Worm (Caenorhabditis elegans): ENCODE measurements around the gene W02B3.3.

W02B3.3 gene

ce11 chrIII:668303-668893 lies at the start of gene W02B3.3 (continued):
- peak; percentile 79 for TF ChIP-seq nhr-71 (tag; optimal IDR thresholded peaks at IDR 0.05)
- no peak for TF ChIP-seq unc-62 (GFP tag; optimal IDR thresholded peaks at IDR 0.05)
- TF ChIP-seq F16B12.6 (tag; optimal IDR thresholded peaks at IDR 0.05): no peak
- TF ChIP-seq lin-14 (GFP tag; optimal IDR thresholded peaks at IDR 0.05): peak; percentile 96
- peak in 1 of 2 experiments; percentile 34 for TF ChIP-seq mdl-1 (tag; optimal IDR thresholded peaks at IDR 0.05)
- TF ChIP-seq fkh-8 (tag; optimal IDR thresholded peaks at IDR 0.05): peak; percentile 92
- TF ChIP-seq ztf-4 (tag; optimal IDR thresholded peaks at IDR 0.05): peak; percentile 58
- peak; percentile 30 for TF ChIP-seq skn-1 (tag; optimal IDR thresholded peaks at IDR 0.05)
- peak; percentile 42 for TF ChIP-seq unc-130 (tag; optimal IDR thresholded peaks at IDR 0.05)
- peak; percentile 70 for TF ChIP-seq dsc-1 (tag; optimal IDR thresholded peaks at IDR 0.05)
- no peak for TF ChIP-seq elt-2 (tag; optimal IDR thresholded peaks at IDR 0.05)
- TF ChIP-seq vab-15 (tag; optimal IDR thresholded peaks at IDR 0.05): no peak
- peak; percentile 40 for TF ChIP-seq lir-3 (tag; optimal IDR thresholded peaks at IDR 0.05; ENCODE audit: poor library complexity)
- TF ChIP-seq grh-1 (GFP tag; IDR thresholded peaks at IDR 0.05): no peak
- TF ChIP-seq nhr-12 (tag; optimal IDR thresholded peaks at IDR 0.05): no peak
- no peak for TF ChIP-seq elt-3 (tag; optimal IDR thresholded peaks at IDR 0.05)
- peak in 1 of 3 experiments; percentile 29 for TF ChIP-seq dpl-1 (GFP tag; optimal IDR thresholded peaks at IDR 0.05)
- TF ChIP-seq nhr-20 (tag; optimal IDR thresholded peaks at IDR 0.05): peak; percentile 38
- peak; percentile 42 to 47 for TF ChIP-seq efl-1 (optimal IDR thresholded peaks at IDR 0.05)
- no peak for TF ChIP-seq efl-1 (GFP tag; optimal IDR thresholded peaks at IDR 0.05 in 1 of 2)
- no peak for TF ChIP-seq aha-1 (tag; optimal IDR thresholded peaks at IDR 0.05)
- no peak for TF ChIP-seq ceh-90 (tag; optimal IDR thresholded peaks at IDR 0.05)
- no peak for TF ChIP-seq ceh-88 (GFP tag; IDR thresholded peaks at IDR 0.05)
- no peak for TF ChIP-seq hlh-4 (tag; optimal IDR thresholded peaks at IDR 0.05)
- TF ChIP-seq fos-1 (tag; optimal IDR thresholded peaks at IDR 0.05): peak; percentile 55
- TF ChIP-seq hpl-2 (GFP tag; optimal IDR thresholded peaks at IDR 0.05): no peak
- TF ChIP-seq pax-3 (tag; optimal IDR thresholded peaks at IDR 0.05): no peak
- TF ChIP-seq unc-98 (GFP tag; IDR thresholded peaks at IDR 0.05): no peak
- peak; percentile 79 for TF ChIP-seq nhr-47 (tag; optimal IDR thresholded peaks at IDR 0.05)
- peak; percentile 29 for TF ChIP-seq C16A3.4 (tag; optimal IDR thresholded peaks at IDR 0.05)

ce11 chrIII:710042-710441 lies 41.8 kb upstream of the W02B3.3 start:
- TF ChIP-seq ceh-88 (GFP tag; IDR thresholded peaks at IDR 0.05) (no peak), vab-15 (tag; optimal IDR thresholded peaks at IDR 0.05) (no peak), nhr-85 (tag) (no peak), egl-13 (tag; optimal IDR thresholded peaks at IDR 0.05) (no peak), aha-1 (tag; optimal IDR thresholded peaks at IDR 0.05) (no peak), irx-1 (tag; optimal IDR thresholded peaks at IDR 0.05) (no peak), F16B12.6 (tag; optimal IDR thresholded peaks at IDR 0.05) (no peak), nhr-20 (tag; optimal IDR thresholded peaks at IDR 0.05) (no peak), swsn-7 (tag; optimal IDR thresholded peaks at IDR 0.05) (no peak), fkh-10 (GFP tag; optimal IDR thresholded peaks at IDR 0.05) (no peak), lin-14 (GFP tag; optimal IDR thresholded peaks at IDR 0.05) (no peak), ceh-8 (GFP tag; optimal IDR thresholded peaks at IDR 0.05) (no peak), dsc-1 (tag; optimal IDR thresholded peaks at IDR 0.05) (no peak), jun-1 (tag; optimal IDR thresholded peaks at IDR 0.05) (no peak)

ce11 chrIII:698814-699213 lies 30.6 kb upstream of the W02B3.3 start:
- TF ChIP-seq unc-30 (tag; optimal IDR thresholded peaks at IDR 0.05) (no peak), nhr-84 (tag; optimal IDR thresholded peaks at IDR 0.05) (no peak), nhr-19 (GFP tag; conservative IDR thresholded peaks at IDR 0.05) (0 out of 2 replicates have a peak, but pooled peaks have one; percentile 11), rnt-1 (tag; optimal IDR thresholded peaks at IDR 0.05) (peak; percentile 32), efl-1 (optimal IDR thresholded peaks at IDR 0.05) (no peak), efl-1 (GFP tag; optimal IDR thresholded peaks at IDR 0.05 in 1 of 2) (peak in 1 of 2 experiments; percentile 38), grh-1 (GFP tag; IDR thresholded peaks at IDR 0.05) (no peak), nhr-47 (tag; optimal IDR thresholded peaks at IDR 0.05) (no peak)
